Fruit fly (Drosophila melanogaster) whole organism, embryonic: ENCODE measurements around the gene yellow-f2.

Source experiments
- Antp ChIP-seq: fragments of 200-800 bp; sonication (Bioruptor generic); optimal IDR thresholded peaks from 3 replicates; lab custom pipeline; 2016; ENCODE audit warnings: missing biosample characterization, missing genetic modification characterization
- Atf-2 ChIP-seq: fragments of 200-800 bp; sonication (Bioruptor generic); optimal IDR thresholded peaks from 2 replicates; lab custom pipeline; 2016; ENCODE audit warnings: missing biosample characterization, missing genetic modification characterization
- Atf3 ChIP-seq: fragments of 200-800 bp; sonication (Bioruptor generic); optimal IDR thresholded peaks from 3 replicates; lab custom pipeline; 2016; ENCODE audit warnings: missing biosample characterization, missing genetic modification characterization
- Bteb2 ChIP-seq: fragments of 200-800 bp; sonication (Bioruptor generic); optimal IDR thresholded peaks from 2 replicates; lab custom pipeline; 2016; ENCODE audit warnings: missing biosample characterization, missing genetic modification characterization
- CG1024 ChIP-seq: fragments of 200-800 bp; sonication (Bioruptor generic); IDR thresholded peaks from 2 replicates; pipeline ENCODE4 v1.3.6; 2022; ENCODE audit warnings: missing biosample characterization, missing genetic modification characterization
- CG10543 ChIP-seq: fragments of 200-800 bp; sonication (Bioruptor generic); optimal IDR thresholded peaks from 3 replicates; lab custom pipeline; 2017; ENCODE audit warnings: missing biosample characterization, mild to moderate bottlenecking, missing genetic modification characterization, moderate library complexity
- CG10565 ChIP-seq: fragments of 200-800 bp; sonication (Bioruptor generic); optimal IDR thresholded peaks from 3 replicates; lab custom pipeline; 2016; ENCODE audit warnings: missing biosample characterization, mild to moderate bottlenecking, missing genetic modification characterization
- CG10654 ChIP-seq: fragments of 200-800 bp; sonication (Bioruptor generic); optimal IDR thresholded peaks from 2 replicates; lab custom pipeline; 2016; ENCODE audit warnings: missing biosample characterization, missing genetic modification characterization
- CG11085 ChIP-seq: fragments of 200-800 bp; sonication (Bioruptor generic); IDR thresholded peaks from 2 replicates; pipeline ENCODE4 v1.3.6; 2022; ENCODE audit warnings: missing biosample characterization, missing genetic modification characterization
- CG11695 ChIP-seq: fragments of 200-800 bp; sonication (Bioruptor generic); IDR thresholded peaks from 3 replicates; pipeline ENCODE4 v1.3.6; 2022; ENCODE audit warnings: missing biosample characterization, missing genetic modification characterization
- CG12391 ChIP-seq: fragments of 200-800 bp; sonication (Bioruptor generic); optimal IDR thresholded peaks from 3 replicates; lab custom pipeline; 2018; ENCODE audit warnings: missing biosample characterization, mild to moderate bottlenecking, missing genetic modification characterization, moderate library complexity
- CG13287 ChIP-seq: fragments of 200-800 bp; sonication (Bioruptor generic); IDR thresholded peaks from 2 replicates; pipeline ENCODE4 v1.3.6; 2022; ENCODE audit warnings: missing biosample characterization, missing genetic modification characterization; ENCODE audit not compliant: partially characterized antibody
- CG14441 ChIP-seq: fragments of 200-800 bp; sonication (Bioruptor generic); IDR thresholded peaks from 2 replicates; pipeline ENCODE4 v1.3.6; 2022; ENCODE audit warnings: missing biosample characterization, missing genetic modification characterization
- CG1603 ChIP-seq: fragments of 200-800 bp; sonication (Bioruptor generic); optimal IDR thresholded peaks from 2 replicates; lab custom pipeline; 2019; ENCODE audit warnings: missing biosample characterization, mild to moderate bottlenecking, missing genetic modification characterization, moderate library complexity
- CG17568 ChIP-seq: fragments of 200-800 bp; sonication (Bioruptor generic); optimal IDR thresholded peaks from 2 replicates; lab custom pipeline; 2018; ENCODE audit warnings: missing biosample characterization, mild to moderate bottlenecking, missing genetic modification characterization, moderate library complexity
- CG18011 ChIP-seq: fragments of 200-800 bp; sonication (Bioruptor generic); optimal IDR thresholded peaks from 2 replicates; lab custom pipeline; 2017; ENCODE audit warnings: missing biosample characterization, missing genetic modification characterization, mild to moderate bottlenecking, moderate library complexity, missing genotype
- CG18262 ChIP-seq: fragments of 200-800 bp; optimal IDR thresholded peaks from 3 replicates; lab custom pipeline; 2019; ENCODE audit warnings: missing biosample characterization, mild to moderate bottlenecking, missing genetic modification characterization, moderate library complexity
- CG3163 ChIP-seq: fragments of 200-800 bp; sonication (Bioruptor generic); optimal IDR thresholded peaks from 3 replicates; lab custom pipeline; 2016; ENCODE audit warnings: missing biosample characterization, missing genetic modification characterization
- CG32772 ChIP-seq: fragments of 200-800 bp; sonication (Bioruptor generic); IDR thresholded peaks from 2 replicates; pipeline ENCODE4 v1.3.6; 2022; ENCODE audit warnings: missing biosample characterization, missing genetic modification characterization
- CG4424 ChIP-seq: fragments of 200-800 bp; sonication (Bioruptor generic); optimal IDR thresholded peaks from 3 replicates; lab custom pipeline; 2016; ENCODE audit warnings: missing biosample characterization, missing genetic modification characterization
- CG8388 ChIP-seq: fragments of 200-800 bp; sonication (Bioruptor generic); optimal IDR thresholded peaks from 2 replicates; lab custom pipeline; 2019; ENCODE audit warnings: missing biosample characterization, mild to moderate bottlenecking, missing genetic modification characterization, moderate library complexity
- CG8765 ChIP-seq: fragments of 200-800 bp; sonication (Bioruptor generic); IDR thresholded peaks from 2 replicates; pipeline ENCODE4 v1.3.6; 2022; ENCODE audit warnings: missing biosample characterization, missing genetic modification characterization
- CTCF ChIP-seq: fragments of 200-800 bp; sonication (Bioruptor generic); optimal IDR thresholded peaks from 2 replicates; lab custom pipeline; 2017; ENCODE audit warnings: missing biosample characterization, mild to moderate bottlenecking, missing genetic modification characterization, moderate library complexity
- Dbx ChIP-seq: fragments of 200-800 bp; sonication (Bioruptor generic); IDR thresholded peaks from 3 replicates; pipeline ENCODE4 v1.3.6; 2022; ENCODE audit warnings: missing biosample characterization, missing genetic modification characterization
- Deaf1 ChIP-seq: fragments of 200-800 bp; optimal IDR thresholded peaks from 3 replicates; lab custom pipeline; 2019; ENCODE audit warnings: missing biosample characterization, mild to moderate bottlenecking, missing genetic modification characterization, moderate library complexity
- Dp ChIP-seq: fragments of 200-800 bp; sonication (Bioruptor generic); optimal IDR thresholded peaks from 2 replicates; lab custom pipeline; 2018; ENCODE audit warnings: missing biosample characterization, mild to moderate bottlenecking, missing genetic modification characterization, moderate library complexity
- GATAe ChIP-seq: fragments of 200-800 bp; sonication (Bioruptor generic); conservative IDR thresholded peaks from 2 replicates; pipeline ENCODE4 v1.3.6; 2022; ENCODE audit warnings: missing biosample characterization, missing genetic modification characterization
- NK7.1 ChIP-seq: fragments of 200-800 bp; sonication (Bioruptor generic); optimal IDR thresholded peaks from 3 replicates; lab custom pipeline; 2016; ENCODE audit warnings: missing biosample characterization, missing genetic modification characterization
- Nf-YB ChIP-seq: fragments of 200-800 bp; sonication (Bioruptor generic); optimal IDR thresholded peaks from 3 replicates; lab custom pipeline; 2019; ENCODE audit warnings: missing biosample characterization, mild to moderate bottlenecking, missing genetic modification characterization, moderate library complexity
- Ptx1 ChIP-seq: fragments of 200-800 bp; sonication (Bioruptor generic); IDR thresholded peaks from 2 replicates; pipeline ENCODE4 v1.3.6; 2022; ENCODE audit warnings: missing biosample characterization, missing genetic modification characterization
- Ssrp ChIP-seq: fragments of 200-800 bp; sonication (Bioruptor generic); optimal IDR thresholded peaks from 2 replicates; lab custom pipeline; 2018; ENCODE audit warnings: missing biosample characterization, mild to moderate bottlenecking, missing genetic modification characterization, moderate library complexity
- bab2 ChIP-seq: fragments of 200-800 bp; sonication (Bioruptor generic); optimal IDR thresholded peaks from 2 replicates; lab custom pipeline; 2016; ENCODE audit warnings: missing biosample characterization, missing genetic modification characterization
- bsh ChIP-seq, 2 experiments: fragments of 200-800 bp; sonication (Bioruptor generic); optimal IDR thresholded peaks; 2 replicates each; lab custom pipeline; 2017 to 2018; ENCODE audit warnings: mild to moderate bottlenecking in 2 of 2, missing biosample characterization in 2 of 2, missing genetic modification characterization in 2 of 2, moderate library complexity in 1 of 2
- crol ChIP-seq: fragments of 200-800 bp; sonication (Bioruptor generic); IDR thresholded peaks from 2 replicates; pipeline ENCODE4 v1.3.6; 2022; ENCODE audit warnings: missing biosample characterization, missing genetic modification characterization
- dan ChIP-seq: fragments of 200-800 bp; sonication (Bioruptor generic); IDR thresholded peaks from 2 replicates; pipeline ENCODE4 v1.3.6; 2022; ENCODE audit warnings: missing biosample characterization, missing genetic modification characterization
- gce ChIP-seq: fragments of 200-800 bp; sonication (Bioruptor generic); IDR thresholded peaks from 3 replicates; pipeline ENCODE4 v1.3.6; 2022; ENCODE audit warnings: missing biosample characterization, missing genetic modification characterization
- gro ChIP-seq: fragments of 200-800 bp; sonication (Bioruptor generic); optimal IDR thresholded peaks from 2 replicates; lab custom pipeline; 2016; ENCODE audit warnings: missing biosample characterization, missing genetic modification characterization
- ind ChIP-seq: fragments of 200-800 bp; sonication (Bioruptor generic); optimal IDR thresholded peaks from 3 replicates; lab custom pipeline; 2016; ENCODE audit warnings: missing biosample characterization, missing genetic modification characterization
- klu ChIP-seq: fragments of 200-800 bp; sonication (Bioruptor generic); IDR thresholded peaks from 2 replicates; pipeline ENCODE4 v1.3.6; 2022; ENCODE audit warnings: missing biosample characterization, missing genetic modification characterization
- maf-S ChIP-seq: fragments of 200-800 bp; sonication (Bioruptor generic); optimal IDR thresholded peaks from 2 replicates; lab custom pipeline; 2016; ENCODE audit warnings: missing biosample characterization, missing genetic modification characterization
- nom ChIP-seq: fragments of 200-800 bp; sonication (Bioruptor generic); optimal IDR thresholded peaks from 2 replicates; lab custom pipeline; 2017; ENCODE audit warnings: missing biosample characterization, missing genetic modification characterization, mild to moderate bottlenecking, moderate library complexity, missing genetic modification reagents
- onecut ChIP-seq: fragments of 200-800 bp; sonication (Bioruptor generic); IDR thresholded peaks from 2 replicates; pipeline ENCODE4 v1.3.6; 2022; ENCODE audit warnings: missing biosample characterization, missing genetic modification characterization
- p53 ChIP-seq: fragments of 200-800 bp; sonication (Bioruptor generic); optimal IDR thresholded peaks from 2 replicates; lab custom pipeline; 2016; ENCODE audit warnings: missing biosample characterization, missing genetic modification characterization
- scrt ChIP-seq: fragments of 200-800 bp; sonication (Bioruptor generic); optimal IDR thresholded peaks from 2 replicates; lab custom pipeline; 2018; ENCODE audit warnings: missing biosample characterization, mild to moderate bottlenecking, missing genetic modification characterization, moderate library complexity
- tgo ChIP-seq: fragments of 200-800 bp; sonication (Bioruptor generic); IDR thresholded peaks from 3 replicates; pipeline ENCODE4 v1.3.6; 2022; ENCODE audit warnings: missing biosample characterization, missing genetic modification characterization
- tio ChIP-seq: fragments of 200-800 bp; sonication (Bioruptor generic); optimal IDR thresholded peaks from 2 replicates; lab custom pipeline; 2017; ENCODE audit warnings: missing biosample characterization, missing genetic modification characterization, inconsistent platforms
- unc-4 ChIP-seq: fragments of 200-800 bp; sonication (Bioruptor generic); IDR thresholded peaks from 2 replicates; pipeline ENCODE4 v1.3.6; 2022; ENCODE audit warnings: missing biosample characterization, missing genetic modification characterization; ENCODE audit not compliant: partially characterized antibody
- usp ChIP-seq: fragments of >200 bp; optimal IDR thresholded peaks from 2 replicates; lab custom pipeline; 2017; ENCODE audit warnings: missing biosample characterization, missing genetic modification characterization
- vvl ChIP-seq: fragments of 200-800 bp; sonication (Bioruptor generic); IDR thresholded peaks from 2 replicates; pipeline ENCODE4 v1.3.6; 2022; ENCODE audit warnings: missing biosample characterization, missing genetic modification characterization
- wor ChIP-seq: fragments of 200-800 bp; sonication (Bioruptor generic); IDR thresholded peaks from 2 replicates; pipeline ENCODE4 v1.3.6; 2022; ENCODE audit warnings: missing biosample characterization, missing genetic modification characterization

Gene yellow-f2

DNA sequence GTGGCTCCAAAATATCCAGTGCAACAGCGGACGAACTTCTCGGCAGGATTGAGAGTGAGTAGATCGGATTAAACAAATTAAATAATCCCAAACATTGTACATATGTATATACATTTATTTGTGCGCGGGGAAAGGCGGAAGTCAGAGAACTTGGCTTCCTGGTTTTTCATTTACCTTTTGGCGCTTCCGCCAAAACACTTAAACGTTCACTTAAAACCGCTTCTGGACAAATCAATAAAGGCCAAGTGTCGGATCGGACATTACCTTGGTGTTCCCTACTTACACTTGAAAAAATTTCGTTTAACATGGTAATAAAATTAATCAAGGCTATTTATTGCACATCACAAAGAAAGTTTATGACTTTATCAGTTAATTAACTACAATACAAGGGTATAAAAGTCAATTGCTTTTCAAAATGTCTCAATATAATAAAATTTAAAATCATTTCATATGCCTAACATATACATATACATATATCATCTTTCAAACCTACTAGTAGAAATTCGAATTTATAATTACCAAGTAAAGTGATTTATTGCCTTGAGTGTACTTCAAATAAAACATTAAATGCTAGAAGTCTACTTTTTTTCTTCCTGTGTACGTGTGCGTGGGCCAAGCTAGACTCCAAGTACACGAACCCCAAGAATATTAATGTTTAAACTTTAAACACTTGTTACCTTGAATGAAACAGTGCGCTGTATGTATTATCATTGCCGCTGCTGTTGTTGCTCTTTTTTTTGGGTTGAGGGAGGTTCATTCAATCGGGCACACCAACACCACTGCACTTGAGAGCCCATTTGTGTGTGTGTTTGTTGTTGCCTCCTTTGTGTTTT, 13.4 kb downstream of the yellow-f2 start (continued):
- no peak for TF ChIP-seq Dp (GFP tag; lab: Kevin White, UChicago)
- no peak for TF ChIP-seq crol
- TF ChIP-seq CG1603 (tag; lab: Kevin White, UChicago) = peak; percentile 22
- peak; percentile 34 to 60 for TF ChIP-seq bsh (GFP tag; optimal IDR thresholded peaks at IDR 0.05; lab: Kevin White, UChicago)
- peak; percentile 44 for TF ChIP-seq Atf3 (GFP tag; lab: Kevin White, UChicago)
- TF ChIP-seq CG10565 = no peak
- TF ChIP-seq ind (GFP tag; lab: Kevin White, UChicago) = peak; percentile 53
- TF ChIP-seq vvl (GFP tag; lab: Robert Waterston, UW) = peak; percentile 48; the same call in 1 of the 2 replicates
- TF ChIP-seq CG4424 (GFP tag; lab: Kevin White, UChicago) = peak; percentile 56
- TF ChIP-seq p53 (GFP tag; lab: Kevin White, UChicago) = peak; percentile 12
- peak; percentile 50 for TF ChIP-seq Ssrp (tag; lab: Kevin White, UChicago)
- peak; percentile 57; the same call in 1 of the 3 replicates for TF ChIP-seq tgo (GFP tag; lab: Robert Waterston, UW)
- TF ChIP-seq Deaf1 (tag; lab: Kevin White, UChicago) = peak; percentile 60
- TF ChIP-seq gce (GFP tag; lab: Robert Waterston, UW) = no peak; the same call in 2 of the 3 replicates
- no peak for TF ChIP-seq NK7.1
- no peak for TF ChIP-seq maf-S
- TF ChIP-seq GATAe (GFP tag; lab: Robert Waterston, UW) = no peak
- no peak for TF ChIP-seq unc-4 (GFP tag; lab: Robert Waterston, UW)
- peak; percentile 3 for TF ChIP-seq nom
- TF ChIP-seq CG32772 (GFP tag; lab: Robert Waterston, UW) = peak; percentile 44; the same call in 1 of the 2 replicates
- TF ChIP-seq CG11695 (GFP tag; lab: Robert Waterston, UW) = peak; percentile 70
- TF ChIP-seq CG14441 = peak; percentile 50
- TF ChIP-seq CG18011 (GFP tag; lab: Kevin White, UChicago) = peak; percentile 9
- TF ChIP-seq onecut (GFP tag; lab: Robert Waterston, UW) = peak; percentile 86
- TF ChIP-seq CTCF (GFP tag; lab: Kevin White, UChicago) = no peak
- peak; percentile 76 for TF ChIP-seq Ptx1 (GFP tag; lab: Robert Waterston, UW)
- no peak for TF ChIP-seq dan
- peak; percentile 33 for TF ChIP-seq Atf-2
- TF ChIP-seq bab2 (GFP tag; lab: Kevin White, UChicago) = peak; percentile 45
- TF ChIP-seq tio (GFP tag; lab: Kevin White, UChicago) = peak; percentile 70
- TF ChIP-seq klu (GFP tag; lab: Robert Waterston, UW) = no peak
- TF ChIP-seq CG10654 (GFP tag; lab: Kevin White, UChicago) = peak; percentile 58
- peak; percentile 47 for TF ChIP-seq Nf-YB
- no peak for TF ChIP-seq Antp
- TF ChIP-seq CG11085 (GFP tag; lab: Robert Waterston, UW) = no peak
- peak; percentile 70 for TF ChIP-seq CG12391 (tag; lab: Kevin White, UChicago)
- peak; percentile 77 for TF ChIP-seq CG18262 (tag; lab: Kevin White, UChicago)
- 0 out of 3 replicates have a peak, but pooled peaks have one; percentile 15 for TF ChIP-seq Dbx (GFP tag; lab: Robert Waterston, UW)
- TF ChIP-seq CG8388 (GFP tag; lab: Kevin White, UChicago) = peak; percentile 61
- no peak for TF ChIP-seq gro (GFP tag; lab: Kevin White, UChicago)
- TF ChIP-seq wor = 0 out of 2 replicates have a peak, but pooled peaks have one; percentile 20
- peak; percentile 29 for TF ChIP-seq Bteb2
- no peak for TF ChIP-seq CG8765 (GFP tag; lab: Robert Waterston, UW)
- TF ChIP-seq usp (GFP tag; lab: Kevin White, UChicago) = no peak
- TF ChIP-seq CG1024 (GFP tag; lab: Robert Waterston, UW) = 0 out of 2 replicates have a peak, but pooled peaks have one; percentile 17
- peak; percentile 19 for TF ChIP-seq scrt
- no peak for TF ChIP-seq CG13287
- TF ChIP-seq CG17568 (GFP tag; lab: Kevin White, UChicago) = peak; percentile 19
- TF ChIP-seq CG10543 (GFP tag; lab: Kevin White, UChicago) = no peak
- TF ChIP-seq CG3163 (GFP tag; lab: Kevin White, UChicago) = no peak
